Worm (Caenorhabditis elegans): ENCODE results near the gene inpp-4B.

- TF ChIP-seq aly-1 (tag; optimal IDR thresholded peaks at IDR 0.05) = no peak
- TF ChIP-seq ama-1 (optimal IDR thresholded peaks at IDR 0.05) = no peak
- TF ChIP-seq pes-1 (GFP tag; IDR thresholded peaks at IDR 0.05) = no peak
- no peak for TF ChIP-seq flt-1 (GFP tag; IDR thresholded peaks at IDR 0.05)
- no peak for TF ChIP-seq B0310.2 (tag; optimal IDR thresholded peaks at IDR 0.05)
- TF ChIP-seq hmbx-1 (tag; optimal IDR thresholded peaks at IDR 0.05) = no peak
- TF ChIP-seq hnd-1 (tag; optimal IDR thresholded peaks at IDR 0.05) = no peak
- TF ChIP-seq hmg-4 (GFP tag; optimal IDR thresholded peaks at IDR 0.05) = no peak
Measured at ce11 chrIII:10241332-10241829, 25.3 kb downstream of the inpp-4B start.

Measured in whole organism, early embryonic.